Fruit fly (Drosophila melanogaster) whole organism: ENCODE measurements around the gene CG42613.

Experiments
- CG8478 ChIP-seq: fragments of >200 bp; optimal IDR thresholded peaks from 2 replicates; lab custom pipeline; 2018; ENCODE audit warnings: inconsistent platforms
- Dll ChIP-seq: fragments of >200 bp; optimal IDR thresholded peaks from 2 replicates; lab custom pipeline; 2017
- EcR ChIP-seq, 2 experiments: fragments of >200 bp; optimal IDR thresholded peaks; 2 replicates each; lab custom pipeline; 2017; ENCODE audit warnings: missing biosample characterization in 2 of 2, missing genetic modification characterization in 2 of 2, missing genetic modification reagents in 2 of 2
- pan ChIP-seq: fragments of >200 bp; optimal IDR thresholded peaks from 2 replicates; lab custom pipeline; 2017

dm6 chr3R:19023862-19024261, 94.9 kb downstream of the CG42613 start, which contains the start of the genes CG6005 and CG14286:
- TF ChIP-seq pan (lab: Kevin White, UChicago) (no peak), Dll (lab: Kevin White, UChicago) (no peak), EcR (GFP tag; optimal IDR thresholded peaks at IDR 0.05; lab: Kevin White, UChicago) (no peak), CG8478 (lab: Kevin White, UChicago) (no peak)
